Worm (Caenorhabditis elegans) whole organism, L3 larva: ENCODE measurements around the gene appg-2.

Experiments
- R02D3.7 ChIP-seq: fragments of 150-350 bp; optimal IDR thresholded peaks from 2 replicates; lab custom pipeline; 2014; ENCODE audit warnings: missing biosample characterization, missing genetic modification characterization
- aly-2 ChIP-seq: fragments of 150-350 bp; optimal IDR thresholded peaks from 2 replicates; lab custom pipeline; 2014; ENCODE audit warnings: missing biosample characterization, missing genetic modification characterization
- ama-1 ChIP-seq: fragments of 150-350 bp; optimal IDR thresholded peaks from 2 replicates; lab custom pipeline; 2018
- egl-27 ChIP-seq: sonication (generic microtip); optimal IDR thresholded peaks from 4 replicates; lab custom pipeline; 2017; ENCODE audit warnings: missing biosample characterization, missing genetic modification reagents, missing genetic modification characterization
- fkh-10 ChIP-seq: sonication (generic microtip); optimal IDR thresholded peaks from 2 replicates; lab custom pipeline; 2017; ENCODE audit warnings: missing biosample characterization, missing genetic modification reagents, missing genetic modification characterization
- lin-39 ChIP-seq: fragments of 150-350 bp; optimal IDR thresholded peaks from 2 replicates; lab custom pipeline; 2018; ENCODE audit warnings: missing biosample characterization, missing genetic modification reagents, missing genetic modification characterization
- mdl-1 ChIP-seq: fragments of 150-350 bp; optimal IDR thresholded peaks from 2 replicates; lab custom pipeline; 2014; ENCODE audit warnings: missing biosample characterization, missing genetic modification characterization
- nhr-76 ChIP-seq: fragments of 150-350 bp; sonication (generic microtip); optimal IDR thresholded peaks from 5 replicates; lab custom pipeline; 2014; ENCODE audit warnings: missing biosample characterization, missing genetic modification characterization
- unc-39 ChIP-seq: sonication (generic microtip); optimal IDR thresholded peaks from 4 replicates; lab custom pipeline; 2017; ENCODE audit warnings: missing biosample characterization, missing genetic modification characterization
- unc-62 ChIP-seq: fragments of 150-350 bp; sonication (generic microtip); optimal IDR thresholded peaks from 4 replicates; lab custom pipeline; 2014; ENCODE audit warnings: missing biosample characterization, missing genetic modification reagents, missing genetic modification characterization
- zag-1 ChIP-seq: fragments of 150-350 bp; optimal IDR thresholded peaks from 2 replicates; lab custom pipeline; 2014; ENCODE audit warnings: missing biosample characterization, missing genetic modification characterization
- ztf-11 ChIP-seq: fragments of 150-350 bp; optimal IDR thresholded peaks from 2 replicates; lab custom pipeline; 2014; ENCODE audit warnings: missing biosample characterization, missing genetic modification characterization

DNA sequence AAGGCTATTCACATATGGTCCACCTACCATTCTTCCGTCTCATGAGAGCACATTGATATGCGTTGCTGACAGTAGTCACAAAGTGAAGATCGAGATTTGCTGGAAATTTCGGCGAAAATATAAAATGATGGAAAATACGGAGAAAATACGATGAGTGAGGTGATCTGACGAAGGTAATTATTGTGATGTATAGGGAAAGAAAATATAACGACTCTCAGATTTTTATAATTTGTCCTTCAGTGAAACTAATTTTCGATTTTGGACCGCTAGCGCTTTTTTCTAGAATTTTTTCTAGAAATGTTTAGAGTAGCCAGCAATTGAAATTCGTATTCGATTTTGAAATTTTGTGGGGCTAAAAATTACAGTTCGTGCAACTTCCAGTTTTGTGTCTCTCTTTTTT lies 28.3 kb downstream of the appg-2 start, which contains the start of gene F46C5.2:
- TF ChIP-seq unc-39 (tag; lab: Kevin White, UChicago) (no peak), ztf-11 (tag; lab: Kevin White, UChicago) (no peak), ama-1 (lab: Kevin White, UChicago) (no peak), mdl-1 (tag; lab: Kevin White, UChicago) (no peak), lin-39 (tag; lab: Kevin White, UChicago) (no peak), R02D3.7 (no peak), unc-62 (GFP tag; lab: Kevin White, UChicago) (no peak), fkh-10 (GFP tag; lab: Kevin White, UChicago) (no peak), aly-2 (no peak), nhr-76 (tag; lab: Kevin White, UChicago) (no peak), zag-1 (tag; lab: Kevin White, UChicago) (no peak), egl-27 (tag; lab: Kevin White, UChicago) (no peak)
